Fruit fly (Drosophila melanogaster): ENCODE measurements around the gene CG5347.

CG5347 gene

dm6 chrX:14805646-14806045, 29.1 kb downstream of the CG5347 start:
- TF ChIP-seq br (GFP tag; optimal IDR thresholded peaks at IDR 0.05), result no peak
- peak; percentile 52 for TF ChIP-seq rgr (GFP tag; optimal IDR thresholded peaks at IDR 0.05)
- TF ChIP-seq Hnf4 (GFP tag; optimal IDR thresholded peaks at IDR 0.05), result peak; percentile 65
- no peak for TF ChIP-seq Myc (optimal IDR thresholded peaks at IDR 0.05)
- no peak for TF ChIP-seq Vsx2 (GFP tag; optimal IDR thresholded peaks at IDR 0.05; ENCODE audit: partially characterized antibody)
- TF ChIP-seq pan (optimal IDR thresholded peaks at IDR 0.05), result no peak
- peak; percentile 27 for TF ChIP-seq fru (GFP tag; optimal IDR thresholded peaks at IDR 0.05)
- TF ChIP-seq ey (GFP tag; optimal IDR thresholded peaks at IDR 0.05), result no peak
- no peak for TF ChIP-seq Sp1 (GFP tag; optimal IDR thresholded peaks at IDR 0.05)
- TF ChIP-seq woc (GFP tag; optimal IDR thresholded peaks at IDR 0.05), result peak; percentile 1
- TF ChIP-seq usp (GFP tag; optimal IDR thresholded peaks at IDR 0.05), result no peak
- peak; percentile 46 for TF ChIP-seq OdsH (GFP tag; optimal IDR thresholded peaks at IDR 0.05)
- peak; percentile 73 for TF ChIP-seq tai (GFP tag; optimal IDR thresholded peaks at IDR 0.05)
- TF ChIP-seq jim (GFP tag; optimal IDR thresholded peaks at IDR 0.05), result peak; percentile 77
- TF ChIP-seq Rel (GFP tag; optimal IDR thresholded peaks at IDR 0.05), result no peak
- no peak for TF ChIP-seq Rel (tag; optimal IDR thresholded peaks at IDR 0.05)
- no peak for TF ChIP-seq sage (GFP tag; optimal IDR thresholded peaks at IDR 0.05)
- TF ChIP-seq Dif (GFP tag; optimal IDR thresholded peaks at IDR 0.05; ENCODE audit: partially characterized antibody), result no peak
- no peak for TF ChIP-seq HLH106 (tag; optimal IDR thresholded peaks at IDR 0.05)
- no peak for TF ChIP-seq lola (GFP tag; optimal IDR thresholded peaks at IDR 0.05)
- TF ChIP-seq Mio (GFP tag; optimal IDR thresholded peaks at IDR 0.05), result no peak
- no peak for TF ChIP-seq CrebA (GFP tag; optimal IDR thresholded peaks at IDR 0.05; ENCODE audit: borderline replicate concordance)
- TF ChIP-seq Dfd (GFP tag; optimal IDR thresholded peaks at IDR 0.05), result no peak
- TF ChIP-seq Jra (GFP tag; optimal IDR thresholded peaks at IDR 0.05), result peak; percentile 35
- peak; percentile 99 for TF ChIP-seq Hr83 (GFP tag; optimal IDR thresholded peaks at IDR 0.05; ENCODE audit: poor library complexity, severe bottlenecking)
- peak; percentile 31 for TF ChIP-seq GATAd (GFP tag; optimal IDR thresholded peaks at IDR 0.05)
- no peak for TF ChIP-seq dl (GFP tag; optimal IDR thresholded peaks at IDR 0.05; ENCODE audit: insufficient read depth in 1 of 2, partially characterized antibody in 2 of 2)
- no peak for TF ChIP-seq N (GFP tag; optimal IDR thresholded peaks at IDR 0.05)
- TF ChIP-seq CG9705 (GFP tag; optimal IDR thresholded peaks at IDR 0.05), result no peak
- no peak for TF ChIP-seq Hr78 (GFP tag; optimal IDR thresholded peaks at IDR 0.05)
- no peak for TF ChIP-seq dmrt93B (GFP tag; optimal IDR thresholded peaks at IDR 0.05)
- TF ChIP-seq dsf (GFP tag; optimal IDR thresholded peaks at IDR 0.05; ENCODE audit: borderline replicate concordance), result no peak
- peak in 1 of 2 experiments; percentile 33 for TF ChIP-seq foxo (GFP tag; optimal IDR thresholded peaks at IDR 0.05)
- TF ChIP-seq brk (GFP tag; optimal IDR thresholded peaks at IDR 0.05), result peak; percentile 62
- peak; percentile 64 for TF ChIP-seq h (GFP tag; optimal IDR thresholded peaks at IDR 0.05)
- peak; percentile 18 for TF ChIP-seq psq (GFP tag; optimal IDR thresholded peaks at IDR 0.05)
- TF ChIP-seq CG32264 (GFP tag; optimal IDR thresholded peaks at IDR 0.05), result no peak
- no peak for TF ChIP-seq sv (GFP tag; optimal IDR thresholded peaks at IDR 0.05)
- no peak for TF ChIP-seq Abd-B (GFP tag; optimal IDR thresholded peaks at IDR 0.05)

DNA sequence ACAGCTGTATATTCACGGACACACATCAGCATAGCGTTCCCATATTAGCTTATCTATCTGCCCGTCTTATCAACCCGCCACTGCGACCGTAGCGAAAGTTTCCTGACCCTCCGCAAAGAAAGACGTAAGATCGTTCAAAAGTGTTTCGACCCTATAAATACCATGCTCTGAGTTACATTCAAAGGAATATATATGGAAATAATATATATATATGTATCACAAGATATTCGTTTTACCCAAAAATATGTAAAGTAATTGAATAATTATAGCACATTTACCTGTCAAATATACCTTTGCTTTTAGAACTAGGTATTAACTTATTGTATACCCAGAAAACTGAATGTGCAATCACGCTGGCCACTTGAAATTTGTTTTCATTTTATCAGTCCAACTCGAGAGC, 33.9 kb downstream of the CG5347 start:
- TF ChIP-seq br (GFP tag; optimal IDR thresholded peaks at IDR 0.05) (no peak), GATAd (GFP tag; optimal IDR thresholded peaks at IDR 0.05) (no peak), Sp1 (GFP tag; optimal IDR thresholded peaks at IDR 0.05) (no peak), sv (GFP tag; optimal IDR thresholded peaks at IDR 0.05) (no peak), Hnf4 (GFP tag; optimal IDR thresholded peaks at IDR 0.05) (peak; percentile 5), psq (GFP tag; optimal IDR thresholded peaks at IDR 0.05) (peak; percentile 51), OdsH (GFP tag; optimal IDR thresholded peaks at IDR 0.05) (peak; percentile 47), foxo (GFP tag; optimal IDR thresholded peaks at IDR 0.05) (peak in 1 of 2 experiments; percentile 67), brk (GFP tag; optimal IDR thresholded peaks at IDR 0.05) (peak; percentile 33), h (GFP tag; optimal IDR thresholded peaks at IDR 0.05) (peak; percentile 56), jim (GFP tag; optimal IDR thresholded peaks at IDR 0.05) (no peak), HLH106 (tag; optimal IDR thresholded peaks at IDR 0.05) (peak; percentile 47), rgr (GFP tag; optimal IDR thresholded peaks at IDR 0.05) (peak; percentile 68), fru (GFP tag; optimal IDR thresholded peaks at IDR 0.05) (peak; percentile 33)

All from whole organism, wandering third instar larva.